Worm (Caenorhabditis elegans) whole organism, L4/young adult: Measurements from ENCODE around the gene unc-22.

Experiments
- W03F9.2 ChIP-seq: fragments of 150-350 bp; optimal IDR thresholded peaks from 2 replicates; lab custom pipeline; 2014; ENCODE audit warnings: missing biosample characterization, missing genetic modification characterization
- dao-5 ChIP-seq: sonication (generic microtip); optimal IDR thresholded peaks from 2 replicates; lab custom pipeline; 2016; ENCODE audit warnings: missing genotype, missing genetic modification characterization, moderate library complexity, missing compliant biosample characterization
- him-1 ChIP-seq: sonication (generic microtip); optimal IDR thresholded peaks from 2 replicates; lab custom pipeline; 2016; ENCODE audit warnings: missing genotype, missing genetic modification reagents, missing genetic modification characterization, missing compliant biosample characterization

The unc-22 gene

DNA sequence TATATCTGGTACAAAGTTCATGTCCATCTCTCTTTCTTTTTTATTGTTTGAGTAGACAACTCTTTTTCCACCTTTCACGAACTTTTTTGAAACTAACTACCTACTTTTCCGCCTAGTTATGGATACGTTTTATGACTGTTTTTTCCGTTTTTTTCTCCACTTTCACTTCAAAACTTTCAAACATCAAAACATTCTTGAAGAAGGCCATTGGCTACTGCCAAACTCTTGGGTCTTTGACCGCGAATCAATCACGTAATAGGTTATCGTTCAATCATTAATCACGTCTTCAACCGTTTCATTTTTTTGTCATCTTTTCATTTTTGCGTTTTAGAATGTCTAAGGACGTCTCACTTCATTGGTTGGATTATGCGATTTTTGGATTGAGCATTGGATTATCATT is 73.7 kb downstream of the unc-22 start, which contains the start of gene slc-5A12:
Gene slc-5A12, plus strand, starts transcription at position 333 of the 400 bp plus-strand sequence.
- no peak for TF ChIP-seq dao-5 (tag; lab: Kevin White, UChicago)
- no peak for TF ChIP-seq him-1 (tag; lab: Kevin White, UChicago)
- TF ChIP-seq W03F9.2 (tag; lab: Kevin White, UChicago), result no peak

DNA sequence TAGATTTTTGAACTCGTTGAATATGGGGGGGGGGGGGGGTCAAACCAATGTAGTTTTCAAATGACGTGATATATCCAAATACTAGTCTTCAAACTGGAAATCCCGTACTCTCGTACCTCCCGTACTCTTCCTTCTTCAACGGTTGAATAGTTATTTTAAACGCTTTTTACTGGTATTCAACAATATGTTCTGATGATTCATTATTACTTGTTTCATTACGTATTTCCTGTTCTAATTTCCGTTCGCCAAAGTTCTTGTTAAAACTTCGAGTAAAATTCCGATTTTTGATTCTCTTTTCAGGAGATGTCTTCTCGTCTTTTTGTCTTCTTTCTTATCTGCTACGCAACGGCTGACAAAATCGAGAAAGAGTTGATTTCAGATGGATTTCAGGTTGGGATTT is 80.2 kb downstream of the unc-22 start, which contains the start of gene nhx-9:
Gene nhx-9, plus strand, starts transcription at position 301 of the 400 bp plus-strand sequence.
- TF ChIP-seq W03F9.2 (tag; lab: Kevin White, UChicago), result no peak
- no peak for TF ChIP-seq him-1 (tag; lab: Kevin White, UChicago)
- no peak for TF ChIP-seq dao-5 (tag; lab: Kevin White, UChicago)

DNA sequence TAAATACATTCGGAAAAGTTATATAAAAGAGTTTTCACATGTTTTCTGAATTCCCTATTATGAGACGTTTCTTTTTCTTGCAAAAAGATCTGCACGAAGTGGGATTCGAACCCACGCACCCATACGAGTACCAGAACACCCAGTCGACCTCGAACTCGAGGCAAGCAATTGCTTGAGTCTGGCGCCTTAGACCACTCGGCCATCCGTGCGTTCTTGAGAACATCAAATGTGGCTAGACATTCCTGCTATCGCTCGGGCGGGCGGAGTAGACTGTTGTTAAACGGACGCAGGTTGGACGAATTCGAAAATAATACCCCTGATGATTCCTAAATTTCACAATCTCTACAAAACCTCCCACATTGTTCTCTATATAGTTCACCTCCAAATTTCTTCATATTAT is 82.4 kb downstream of the unc-22 start:
- no peak for TF ChIP-seq W03F9.2 (tag; lab: Kevin White, UChicago)
- no peak for TF ChIP-seq him-1 (tag; lab: Kevin White, UChicago)
- TF ChIP-seq dao-5 (tag; lab: Kevin White, UChicago), result no peak

DNA sequence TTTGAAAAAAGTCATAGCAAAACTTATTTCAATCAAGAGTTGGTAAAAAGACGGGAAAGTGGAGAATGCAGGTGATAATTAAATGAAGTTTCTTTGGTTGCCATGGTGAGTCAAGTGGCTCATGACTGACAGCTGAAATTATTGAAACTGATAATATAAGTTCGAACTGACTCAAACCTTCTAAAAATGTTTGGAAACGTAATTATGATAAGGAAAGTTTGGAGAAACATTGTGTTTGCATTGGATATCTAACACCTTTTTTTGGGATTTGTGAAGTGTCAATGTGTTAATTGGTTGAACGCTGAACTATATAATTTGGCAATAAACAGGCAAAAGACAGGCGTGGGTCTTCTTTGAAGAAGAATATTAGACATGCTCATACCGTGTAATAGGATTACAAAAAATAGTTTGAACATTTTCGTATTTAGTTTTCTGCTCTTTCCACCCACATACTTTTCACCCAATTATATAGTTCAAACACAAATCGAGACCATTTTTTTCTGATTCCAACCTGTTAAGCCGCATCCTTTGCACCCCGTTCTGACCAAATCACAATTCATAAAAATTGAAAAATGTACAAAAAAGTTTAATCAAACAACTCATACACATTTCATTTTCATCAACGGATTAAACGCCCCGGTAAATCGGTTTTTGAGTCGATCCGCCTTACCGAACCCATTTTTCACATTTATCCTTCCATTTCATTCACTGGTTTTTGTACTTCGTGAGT is 85.3 kb downstream of the unc-22 start, which contains the start of the genes srlf-33 and srlf-32:
Gene srlf-33, minus strand, starts transcription at position 101 of the 730 bp plus-strand sequence.
Gene srlf-32, plus strand, starts transcription at position 680 of the 730 bp plus-strand sequence.
- TF ChIP-seq dao-5 (tag; lab: Kevin White, UChicago) (no peak), W03F9.2 (tag; lab: Kevin White, UChicago) (no peak), him-1 (tag; lab: Kevin White, UChicago) (no peak)

ce11 chrIV:11924092-11924491 is 86.7 kb downstream of the unc-22 start:
- no peak for TF ChIP-seq dao-5 (tag; lab: Kevin White, UChicago)
- TF ChIP-seq him-1 (tag; lab: Kevin White, UChicago), result no peak
- no peak for TF ChIP-seq W03F9.2 (tag; lab: Kevin White, UChicago)

- TF ChIP-seq dao-5 (tag; lab: Kevin White, UChicago) (no peak), him-1 (tag; lab: Kevin White, UChicago) (no peak), W03F9.2 (tag; lab: Kevin White, UChicago) (no peak)
Measured at ce11 chrIV:11923074-11923473, 87.7 kb downstream of the unc-22 start, which contains the start of gene srlf-31. TSS of gene srlf-31 (minus strand) at chrIV:11923174.
